Worm (Caenorhabditis elegans) whole organism, late embryonic: ENCODE measurements around the gene C10G8.3.

Experiments
- C08G9.2 ChIP-seq: sonication (generic microtip); optimal IDR thresholded peaks from 2 replicates; lab custom pipeline; 2016; ENCODE audit warnings: mild to moderate bottlenecking, missing genetic modification characterization, moderate library complexity, missing compliant biosample characterization
- C38D4.7 ChIP-seq: fragments of 200-800 bp; sonication (Bioruptor generic); optimal IDR thresholded peaks from 2 replicates; lab custom pipeline; 2018; ENCODE audit warnings: mild to moderate bottlenecking, missing genetic modification characterization, moderate library complexity, missing compliant biosample characterization
- F13H6.1 ChIP-seq: sonication (generic microtip); optimal IDR thresholded peaks from 2 replicates; lab custom pipeline; 2016; ENCODE audit warnings: missing genetic modification characterization, missing compliant biosample characterization
- K09A11.1 ChIP-seq: sonication (generic microtip); optimal IDR thresholded peaks from 2 replicates; lab custom pipeline; 2017; ENCODE audit warnings: antibody characterized with exemption, mild to moderate bottlenecking, missing genetic modification characterization, missing compliant biosample characterization; ENCODE audit not compliant: insufficient read depth
- T23F11.4 ChIP-seq: fragments of 200-800 bp; sonication (Bioruptor generic); optimal IDR thresholded peaks from 2 replicates; lab custom pipeline; 2018; ENCODE audit warnings: mild to moderate bottlenecking, missing genetic modification characterization, missing compliant biosample characterization
- ahr-1 ChIP-seq: sonication (generic microtip); optimal IDR thresholded peaks from 2 replicates; lab custom pipeline; 2016; ENCODE audit warnings: missing genetic modification characterization, missing compliant biosample characterization
- ama-1 ChIP-seq: fragments of 150-350 bp; optimal IDR thresholded peaks from 2 replicates; lab custom pipeline; 2014
- ceh-19 ChIP-seq: fragments of 200-800 bp; sonication (Bioruptor generic); optimal IDR thresholded peaks from 2 replicates; lab custom pipeline; 2018; ENCODE audit warnings: mild to moderate bottlenecking, missing genetic modification characterization, missing compliant biosample characterization
- ceh-22 ChIP-seq: sonication (generic microtip); optimal IDR thresholded peaks from 2 replicates; lab custom pipeline; 2017; ENCODE audit warnings: missing biosample characterization, missing genetic modification characterization
- ceh-24 ChIP-seq: sonication (generic microtip); optimal IDR thresholded peaks from 2 replicates; lab custom pipeline; 2016; ENCODE audit warnings: mild to moderate bottlenecking, missing genetic modification characterization, missing compliant biosample characterization
- ceh-45 ChIP-seq: fragments of 200-800 bp; sonication (Bioruptor generic); IDR thresholded peaks from 2 replicates; pipeline ENCODE4 v1.3.6; 2022; ENCODE audit warnings: missing genetic modification reagents, missing genetic modification characterization, missing compliant biosample characterization
- ceh-48 ChIP-seq: sonication (generic microtip); optimal IDR thresholded peaks from 2 replicates; lab custom pipeline; 2016; ENCODE audit warnings: missing genetic modification characterization, inconsistent platforms, missing compliant biosample characterization
- ceh-6 ChIP-seq: fragments of 200-800 bp; sonication (Bioruptor generic); optimal IDR thresholded peaks from 2 replicates; lab custom pipeline; 2018; ENCODE audit warnings: mild to moderate bottlenecking, missing genetic modification characterization, missing compliant biosample characterization
- ceh-9 ChIP-seq: sonication (generic microtip); optimal IDR thresholded peaks from 2 replicates; lab custom pipeline; 2016; ENCODE audit warnings: mild to moderate bottlenecking, missing genetic modification characterization, inconsistent platforms, missing compliant biosample characterization
- che-1 ChIP-seq: sonication (generic microtip); optimal IDR thresholded peaks from 2 replicates; lab custom pipeline; 2016; ENCODE audit warnings: mild to moderate bottlenecking, missing genetic modification characterization, missing compliant biosample characterization
- dve-1 ChIP-seq: sonication (generic microtip); optimal IDR thresholded peaks from 2 replicates; lab custom pipeline; 2017; ENCODE audit warnings: antibody characterized with exemption, mild to moderate bottlenecking, missing genetic modification characterization, missing compliant biosample characterization
- ets-4 ChIP-seq: sonication (generic microtip); optimal IDR thresholded peaks from 2 replicates; lab custom pipeline; 2016; ENCODE audit warnings: missing genetic modification characterization, missing compliant biosample characterization
- fax-1 ChIP-seq: sonication (generic microtip); optimal IDR thresholded peaks from 2 replicates; lab custom pipeline; 2016; ENCODE audit warnings: missing genotype, missing genetic modification characterization, missing compliant biosample characterization
- fkh-10 ChIP-seq: fragments of 150-350 bp; optimal IDR thresholded peaks from 2 replicates; lab custom pipeline; 2014; ENCODE audit warnings: missing biosample characterization, missing genetic modification reagents, missing genetic modification characterization
- hlh-13 ChIP-seq: fragments of 200-800 bp; sonication (Bioruptor generic); optimal IDR thresholded peaks from 2 replicates; lab custom pipeline; 2018; ENCODE audit warnings: mild to moderate bottlenecking, missing genetic modification characterization, missing compliant biosample characterization
- hlh-15 ChIP-seq: sonication (generic microtip); optimal IDR thresholded peaks from 2 replicates; lab custom pipeline; 2016; ENCODE audit warnings: missing genetic modification characterization, missing compliant biosample characterization
- hlh-6 ChIP-seq: sonication (generic microtip); optimal IDR thresholded peaks from 2 replicates; lab custom pipeline; 2016; ENCODE audit warnings: missing genotype, missing genetic modification characterization, missing compliant biosample characterization
- hlh-8 ChIP-seq: sonication (generic microtip); optimal IDR thresholded peaks from 2 replicates; lab custom pipeline; 2016; ENCODE audit warnings: missing genotype, missing genetic modification characterization, missing compliant biosample characterization
- lim-6 ChIP-seq: sonication (generic microtip); optimal IDR thresholded peaks from 2 replicates; lab custom pipeline; 2016; ENCODE audit warnings: missing genetic modification characterization, missing compliant biosample characterization
- madf-2 ChIP-seq: sonication (generic microtip); optimal IDR thresholded peaks from 2 replicates; lab custom pipeline; 2017; ENCODE audit warnings: missing genetic modification characterization, missing compliant biosample characterization
- mec-3 ChIP-seq: sonication (generic microtip); optimal IDR thresholded peaks from 2 replicates; lab custom pipeline; 2016; ENCODE audit warnings: borderline replicate concordance, missing genetic modification characterization, missing compliant biosample characterization
- nfya-1 ChIP-seq: sonication (generic microtip); optimal IDR thresholded peaks from 2 replicates; lab custom pipeline; 2017; ENCODE audit warnings: missing genetic modification characterization, mild to moderate bottlenecking, missing compliant biosample characterization, antibody characterized with exemption, moderate library complexity
- nhr-11 ChIP-seq: fragments of 150-350 bp; optimal IDR thresholded peaks from 2 replicates; lab custom pipeline; 2014; ENCODE audit warnings: missing biosample characterization, missing genetic modification characterization
- pat-9 ChIP-seq: fragments of 200-800 bp; sonication (Bioruptor generic); optimal IDR thresholded peaks from 2 replicates; lab custom pipeline; 2018; ENCODE audit warnings: mild to moderate bottlenecking, missing genetic modification characterization, moderate library complexity, missing compliant biosample characterization
- pax-1 ChIP-seq: fragments of 150-350 bp; optimal IDR thresholded peaks from 2 replicates; lab custom pipeline; 2014; ENCODE audit warnings: missing biosample characterization, missing genetic modification characterization
- pqm-1 ChIP-seq: sonication (generic microtip); optimal IDR thresholded peaks from 2 replicates; lab custom pipeline; 2016; ENCODE audit warnings: missing genetic modification characterization, missing compliant biosample characterization
- pros-1 ChIP-seq: fragments of 150-350 bp; optimal IDR thresholded peaks from 2 replicates; lab custom pipeline; 2014; ENCODE audit warnings: missing biosample characterization, missing genetic modification reagents, missing genetic modification characterization
- ref-2 ChIP-seq: sonication (generic microtip); optimal IDR thresholded peaks from 2 replicates; lab custom pipeline; 2016; ENCODE audit warnings: missing genetic modification characterization, missing compliant biosample characterization
- rnt-1 ChIP-seq: sonication (generic microtip); optimal IDR thresholded peaks from 2 replicates; lab custom pipeline; 2016; ENCODE audit warnings: missing genetic modification characterization, missing compliant biosample characterization
- sdc-2 ChIP-seq: sonication (generic microtip); optimal IDR thresholded peaks from 2 replicates; lab custom pipeline; 2016; ENCODE audit warnings: missing genotype, missing genetic modification characterization, missing compliant biosample characterization
- sox-2 ChIP-seq: fragments of 200-800 bp; sonication (Bioruptor generic); IDR thresholded peaks from 2 replicates; pipeline ENCODE4 v1.3.6; 2022; ENCODE audit warnings: missing genetic modification reagents, missing genetic modification characterization, missing compliant biosample characterization
- unc-42 ChIP-seq: sonication (generic microtip); optimal IDR thresholded peaks from 2 replicates; lab custom pipeline; 2016; ENCODE audit warnings: missing genotype, missing genetic modification characterization, missing compliant biosample characterization
- unc-55 ChIP-seq: sonication (generic microtip); optimal IDR thresholded peaks from 2 replicates; lab custom pipeline; 2017; ENCODE audit warnings: missing biosample characterization, missing genetic modification reagents, missing genetic modification characterization
- zip-5 ChIP-seq: sonication (generic microtip); optimal IDR thresholded peaks from 2 replicates; lab custom pipeline; 2016; ENCODE audit warnings: missing genetic modification characterization, missing compliant biosample characterization
- ztf-16 ChIP-seq: sonication (generic microtip); optimal IDR thresholded peaks from 2 replicates; lab custom pipeline; 2017; ENCODE audit warnings: missing genetic modification characterization, missing compliant biosample characterization

The C10G8.3 gene

ce11 chrV:5334588-5334987 is 22.0 kb downstream of the C10G8.3 start, which contains the start of gene srg-28:
Gene srg-28, plus strand, starts transcription at chrV:5334888.
- TF ChIP-seq nfya-1 (no peak), fkh-10 (GFP tag; lab: Kevin White, UChicago) (no peak), ztf-16 (tag; lab: Kevin White, UChicago) (no peak), hlh-6 (tag; lab: Kevin White, UChicago) (no peak), hlh-15 (tag; lab: Kevin White, UChicago) (no peak), lim-6 (tag; lab: Kevin White, UChicago) (no peak), ceh-24 (tag; lab: Kevin White, UChicago) (no peak), pax-1 (tag; lab: Kevin White, UChicago) (no peak), F13H6.1 (tag; lab: Kevin White, UChicago) (no peak), ceh-48 (no peak), nhr-11 (no peak), hlh-8 (tag; lab: Kevin White, UChicago) (no peak), sox-2 (GFP tag; lab: Robert Waterston, UW) (no peak), C38D4.7 (no peak), ahr-1 (tag; lab: Kevin White, UChicago) (no peak), hlh-13 (GFP tag; lab: Kevin White, UChicago) (no peak), ama-1 (no peak), zip-5 (tag; lab: Kevin White, UChicago) (no peak), dve-1 (tag; lab: Kevin White, UChicago) (no peak), che-1 (no peak)
- TF ChIP-seq, all 69 proteins: peak for 0

DNA sequence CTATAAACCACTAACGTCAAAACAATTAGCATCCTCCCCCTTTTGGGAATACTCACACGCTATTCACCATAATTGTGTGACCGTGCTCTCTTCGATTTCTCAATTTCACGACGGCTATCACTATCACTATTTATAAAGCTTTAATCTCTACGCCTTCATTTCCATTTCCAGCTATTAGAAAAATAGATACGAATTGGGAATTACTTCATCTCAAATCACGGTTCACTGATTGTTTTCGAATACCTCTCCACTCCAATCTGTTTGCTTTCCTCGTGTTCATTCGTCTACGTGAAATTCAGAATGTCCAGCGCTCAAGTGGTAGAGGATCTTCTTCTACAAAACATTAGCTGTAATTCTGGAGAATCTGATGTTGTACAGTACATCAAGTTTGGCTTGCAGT is 24.3 kb downstream of the C10G8.3 start, which contains the start of gene srg-29:
TSS of gene srg-29 (plus strand) at position 301 of the 400 bp plus-strand sequence.
- no peak for TF ChIP-seq ets-4 (tag; lab: Kevin White, UChicago)
- TF ChIP-seq hlh-8 (tag; lab: Kevin White, UChicago): no peak
- TF ChIP-seq unc-55: no peak
- TF ChIP-seq pros-1 (tag; lab: Kevin White, UChicago): no peak
- no peak for TF ChIP-seq fax-1 (tag; lab: Kevin White, UChicago)

- no peak for TF ChIP-seq pqm-1
Measured at ce11 chrV:5339497-5339896, 26.9 kb downstream of the C10G8.3 start, which contains the start of gene srg-27. Gene srg-27, plus strand, starts transcription at chrV:5339797.

DNA sequence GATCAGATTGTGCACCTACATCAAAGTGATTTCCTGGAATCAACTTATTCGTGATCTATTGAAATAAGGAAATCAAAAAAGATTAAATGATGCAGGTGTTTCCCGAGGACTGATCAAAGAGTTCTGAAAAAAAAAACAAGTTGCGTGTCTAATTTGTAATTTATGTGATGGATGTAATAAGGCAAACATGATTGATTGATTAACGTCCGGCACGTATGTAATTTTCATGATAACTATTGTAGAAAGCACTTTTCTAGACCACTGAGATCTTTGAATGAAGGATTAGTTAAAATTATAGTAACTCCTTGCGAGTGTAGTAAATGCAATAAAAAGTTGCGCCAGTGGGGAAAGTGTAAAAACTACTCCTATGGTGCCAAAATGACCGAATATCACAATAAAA is 32.9 kb downstream of the C10G8.3 start, which contains the start of gene srg-25:
TSS of gene srg-25 (minus strand) at position 101 of the 400 bp plus-strand sequence.
- TF ChIP-seq sdc-2 (tag; lab: Kevin White, UChicago): no peak
- TF ChIP-seq lim-6 (tag; lab: Kevin White, UChicago): no peak
- TF ChIP-seq ahr-1 (tag; lab: Kevin White, UChicago): no peak
- TF ChIP-seq unc-42 (tag; lab: Kevin White, UChicago): no peak
- no peak for TF ChIP-seq fkh-10 (GFP tag; lab: Kevin White, UChicago)
- no peak for TF ChIP-seq C38D4.7
- TF ChIP-seq ceh-45 (GFP tag; lab: Robert Waterston, UW): no peak
- no peak for TF ChIP-seq ceh-9 (tag; lab: Kevin White, UChicago)
- no peak for TF ChIP-seq K09A11.1 (tag; lab: Kevin White, UChicago)
- no peak for TF ChIP-seq ref-2 (tag; lab: Kevin White, UChicago)
- TF ChIP-seq T23F11.4 (GFP tag; lab: Kevin White, UChicago): no peak
- TF ChIP-seq sox-2 (GFP tag; lab: Robert Waterston, UW): no peak
- TF ChIP-seq hlh-13 (GFP tag; lab: Kevin White, UChicago): no peak
- TF ChIP-seq ceh-22 (tag; lab: Kevin White, UChicago): no peak
- TF ChIP-seq ceh-24 (tag; lab: Kevin White, UChicago): no peak
- no peak for TF ChIP-seq pat-9 (tag; lab: Kevin White, UChicago)
- TF ChIP-seq fax-1 (tag; lab: Kevin White, UChicago): no peak
- no peak for TF ChIP-seq ceh-48
- TF ChIP-seq hlh-8 (tag; lab: Kevin White, UChicago): no peak
- TF ChIP-seq, all 69 proteins: peak for 0

DNA sequence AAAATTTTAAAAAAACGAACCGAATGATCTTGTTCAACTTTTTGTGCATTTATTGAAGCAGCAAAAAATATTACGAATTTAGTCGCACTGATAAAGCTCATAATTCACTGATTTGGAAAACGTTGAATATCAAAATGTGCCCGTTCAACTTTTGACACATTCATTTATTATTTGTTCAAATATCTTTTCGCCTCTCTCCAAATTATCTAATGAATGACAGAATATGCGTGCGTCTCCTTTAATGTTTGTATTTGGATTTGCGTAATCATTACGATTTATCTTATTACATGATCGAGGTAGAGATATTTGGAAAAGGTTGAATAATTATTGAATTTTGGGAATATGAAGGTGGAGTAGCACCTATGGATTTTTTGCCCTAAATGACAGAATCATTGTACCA is 36.9 kb downstream of the C10G8.3 start, which contains the start of gene T09D3.3:
TSS of gene T09D3.3 (minus strand) at position 101 of the 400 bp plus-strand sequence.
- no peak for TF ChIP-seq ztf-16 (tag; lab: Kevin White, UChicago)
- no peak for TF ChIP-seq lim-6 (tag; lab: Kevin White, UChicago)
- no peak for TF ChIP-seq pax-1 (tag; lab: Kevin White, UChicago)
- no peak for TF ChIP-seq hlh-6 (tag; lab: Kevin White, UChicago)
- no peak for TF ChIP-seq sdc-2 (tag; lab: Kevin White, UChicago)
- no peak for TF ChIP-seq rnt-1 (tag; lab: Kevin White, UChicago)
- TF ChIP-seq ceh-9 (tag; lab: Kevin White, UChicago): no peak
- no peak for TF ChIP-seq dve-1 (tag; lab: Kevin White, UChicago)
- TF ChIP-seq pat-9 (tag; lab: Kevin White, UChicago): no peak
- no peak for TF ChIP-seq ceh-19 (GFP tag; lab: Kevin White, UChicago)
- no peak for TF ChIP-seq zip-5 (tag; lab: Kevin White, UChicago)
- no peak for TF ChIP-seq unc-42 (tag; lab: Kevin White, UChicago)
- no peak for TF ChIP-seq madf-2 (tag; lab: Kevin White, UChicago)
- TF ChIP-seq ahr-1 (tag; lab: Kevin White, UChicago): no peak
- TF ChIP-seq mec-3: no peak
- TF ChIP-seq ceh-24 (tag; lab: Kevin White, UChicago): no peak
- TF ChIP-seq C08G9.2 (tag; lab: Kevin White, UChicago): no peak
- no peak for TF ChIP-seq F13H6.1 (tag; lab: Kevin White, UChicago)
- TF ChIP-seq ceh-48: no peak
- no peak for TF ChIP-seq ceh-6 (GFP tag; lab: Kevin White, UChicago)
